Fruit fly (Drosophila melanogaster) whole organism, embryonic: ENCODE measurements around the gene Trl.

Experiments used
- Adf1 ChIP-seq: fragments of 200-800 bp; sonication (Bioruptor generic); IDR thresholded peaks from 2 replicates; pipeline ENCODE4 v1.3.6; 2022; ENCODE audit warnings: missing biosample characterization, missing genetic modification characterization
- Asciz ChIP-seq: fragments of 200-800 bp; sonication (Bioruptor generic); optimal IDR thresholded peaks from 2 replicates; lab custom pipeline; 2017; ENCODE audit warnings: missing biosample characterization, mild to moderate bottlenecking, missing genetic modification characterization, missing genetic modification reagents
- CG10543 ChIP-seq: fragments of 200-800 bp; sonication (Bioruptor generic); optimal IDR thresholded peaks from 3 replicates; lab custom pipeline; 2017; ENCODE audit warnings: missing biosample characterization, mild to moderate bottlenecking, missing genetic modification characterization, moderate library complexity
- CG10565 ChIP-seq: fragments of 200-800 bp; sonication (Bioruptor generic); optimal IDR thresholded peaks from 3 replicates; lab custom pipeline; 2016; ENCODE audit warnings: missing biosample characterization, mild to moderate bottlenecking, missing genetic modification characterization
- CG1233 ChIP-seq: fragments of 200-800 bp; sonication (Bioruptor generic); optimal IDR thresholded peaks from 4 replicates; lab custom pipeline; 2018; ENCODE audit warnings: missing biosample characterization, mild to moderate bottlenecking, missing genetic modification characterization
- CG13424 ChIP-seq: fragments of 200-800 bp; sonication (Bioruptor generic); optimal IDR thresholded peaks from 2 replicates; lab custom pipeline; 2019; ENCODE audit warnings: missing biosample characterization, mild to moderate bottlenecking, missing genetic modification characterization, moderate library complexity
- CG15011 ChIP-seq: fragments of 200-800 bp; sonication (Bioruptor generic); optimal IDR thresholded peaks from 3 replicates; lab custom pipeline; 2018; ENCODE audit warnings: missing biosample characterization, mild to moderate bottlenecking, missing genetic modification characterization
- CG15073 ChIP-seq: fragments of 200-800 bp; sonication (Bioruptor generic); optimal IDR thresholded peaks from 2 replicates; lab custom pipeline; 2016; ENCODE audit warnings: missing biosample characterization, missing genetic modification characterization
- CG15601 ChIP-seq: fragments of 200-800 bp; sonication (Bioruptor generic); optimal IDR thresholded peaks from 3 replicates; lab custom pipeline; 2019; ENCODE audit warnings: missing biosample characterization, mild to moderate bottlenecking, missing genetic modification characterization, moderate library complexity
- CG1647 ChIP-seq: fragments of 200-800 bp; sonication (Bioruptor generic); optimal IDR thresholded peaks from 3 replicates; lab custom pipeline; 2016; ENCODE audit warnings: missing biosample characterization, missing genetic modification characterization
- CG16779 ChIP-seq: fragments of 200-800 bp; sonication (Bioruptor generic); IDR thresholded peaks from 2 replicates; pipeline ENCODE4 v1.3.6; 2022; ENCODE audit warnings: missing biosample characterization, missing genetic modification characterization
- CG16863 ChIP-seq: fragments of 200-800 bp; sonication (Bioruptor generic); optimal IDR thresholded peaks from 3 replicates; lab custom pipeline; 2016; ENCODE audit warnings: missing biosample characterization, missing genetic modification characterization
- CG17361 ChIP-seq: fragments of 200-800 bp; sonication (Bioruptor generic); IDR thresholded peaks from 3 replicates; pipeline ENCODE4 v1.3.6; 2022; ENCODE audit warnings: missing biosample characterization, missing genetic modification characterization
- CG18011 ChIP-seq: fragments of 200-800 bp; sonication (Bioruptor generic); optimal IDR thresholded peaks from 2 replicates; lab custom pipeline; 2017; ENCODE audit warnings: missing biosample characterization, missing genetic modification characterization, mild to moderate bottlenecking, moderate library complexity, missing genotype
- CG1832 ChIP-seq: fragments of 200-800 bp; sonication (Bioruptor generic); optimal IDR thresholded peaks from 2 replicates; lab custom pipeline; 2017; ENCODE audit warnings: missing biosample characterization, mild to moderate bottlenecking, missing genetic modification characterization, inconsistent platforms
- CG34224 ChIP-seq: fragments of 200-800 bp; sonication (Bioruptor generic); IDR thresholded peaks from 3 replicates; pipeline ENCODE4 v1.3.6; 2022; ENCODE audit warnings: missing biosample characterization, missing genetic modification characterization; ENCODE audit not compliant: partially characterized antibody
- CG3995 ChIP-seq: fragments of 200-800 bp; sonication (Bioruptor generic); optimal IDR thresholded peaks from 3 replicates; lab custom pipeline; 2016; ENCODE audit warnings: missing biosample characterization, missing genetic modification characterization
- CG4820 ChIP-seq: fragments of 200-800 bp; sonication (Bioruptor generic); optimal IDR thresholded peaks from 3 replicates; lab custom pipeline; 2016; ENCODE audit warnings: missing biosample characterization, missing genetic modification characterization
- CG6683 ChIP-seq: fragments of 200-800 bp; sonication (Bioruptor generic); optimal IDR thresholded peaks from 2 replicates; lab custom pipeline; 2017; ENCODE audit warnings: missing biosample characterization, mild to moderate bottlenecking, missing genetic modification characterization, missing genetic modification reagents
- CG6813 ChIP-seq: fragments of 200-800 bp; sonication (Bioruptor generic); optimal IDR thresholded peaks from 2 replicates; lab custom pipeline; 2017; ENCODE audit warnings: missing biosample characterization, missing genetic modification characterization, mild to moderate bottlenecking, moderate library complexity, missing genetic modification reagents
- CG6854 ChIP-seq: fragments of 200-800 bp; sonication (Bioruptor generic); optimal IDR thresholded peaks from 3 replicates; lab custom pipeline; 2017; ENCODE audit warnings: missing biosample characterization, mild to moderate bottlenecking, missing genetic modification characterization
- CG7839 ChIP-seq: fragments of 200-800 bp; sonication (Bioruptor generic); optimal IDR thresholded peaks from 3 replicates; lab custom pipeline; 2018; ENCODE audit warnings: missing biosample characterization, mild to moderate bottlenecking, missing genetic modification characterization, moderate library complexity
- CG8388 ChIP-seq: fragments of 200-800 bp; sonication (Bioruptor generic); optimal IDR thresholded peaks from 2 replicates; lab custom pipeline; 2019; ENCODE audit warnings: missing biosample characterization, mild to moderate bottlenecking, missing genetic modification characterization, moderate library complexity
- CHES-1-like ChIP-seq: fragments of 200-800 bp; sonication (Bioruptor generic); optimal IDR thresholded peaks from 2 replicates; lab custom pipeline; 2016; ENCODE audit warnings: missing biosample characterization, missing genetic modification characterization
- CTCF ChIP-seq: fragments of 200-800 bp; sonication (Bioruptor generic); optimal IDR thresholded peaks from 2 replicates; lab custom pipeline; 2017; ENCODE audit warnings: missing biosample characterization, mild to moderate bottlenecking, missing genetic modification characterization, moderate library complexity
- CkIIα-i1 ChIP-seq: fragments of 200-800 bp; sonication (Bioruptor generic); IDR thresholded peaks from 2 replicates; pipeline ENCODE4 v1.3.6; 2022; ENCODE audit warnings: missing biosample characterization, missing genetic modification characterization
- Ets97D ChIP-seq: fragments of 200-800 bp; sonication (Bioruptor generic); optimal IDR thresholded peaks from 3 replicates; lab custom pipeline; 2016; ENCODE audit warnings: missing biosample characterization, missing genetic modification characterization
- Gsc ChIP-seq: fragments of 200-800 bp; sonication (Bioruptor generic); IDR thresholded peaks from 2 replicates; pipeline ENCODE4 v1.3.6; 2022; ENCODE audit warnings: missing biosample characterization, missing genetic modification characterization
- Hey ChIP-seq: fragments of 200-800 bp; sonication (Bioruptor generic); optimal IDR thresholded peaks from 3 replicates; lab custom pipeline; 2018; ENCODE audit warnings: missing biosample characterization, mild to moderate bottlenecking, missing genetic modification characterization
- Hmx ChIP-seq: fragments of 200-800 bp; sonication (Bioruptor generic); optimal IDR thresholded peaks from 2 replicates; lab custom pipeline; 2016; ENCODE audit warnings: missing biosample characterization, missing genetic modification characterization
- Hr78 ChIP-seq, 2 experiments: fragments of 200-800 bp in 1 of 2; fragments of >200 bp in 1 of 2; sonication (Bioruptor generic) in 1 of 2; optimal IDR thresholded peaks; 2 replicates each; lab custom pipeline; 2017 to 2019; ENCODE audit warnings: missing biosample characterization in 2 of 2, missing genetic modification characterization in 2 of 2, mild to moderate bottlenecking in 1 of 2, moderate library complexity in 1 of 2
- Mad ChIP-seq: fragments of 200-800 bp; sonication (Bioruptor generic); optimal IDR thresholded peaks from 2 replicates; lab custom pipeline; 2016; ENCODE audit warnings: missing biosample characterization, missing genetic modification characterization
- Mrtf ChIP-seq: fragments of 200-800 bp; sonication (Bioruptor generic); IDR thresholded peaks from 3 replicates; pipeline ENCODE4 v1.3.6; 2022; ENCODE audit warnings: missing biosample characterization, missing genetic modification characterization
- Oaz ChIP-seq: fragments of 200-800 bp; sonication (Bioruptor generic); IDR thresholded peaks from 2 replicates; pipeline ENCODE4 v1.3.6; 2022; ENCODE audit warnings: missing biosample characterization, missing genetic modification characterization
- Oli ChIP-seq: fragments of 200-800 bp; sonication (Bioruptor generic); optimal IDR thresholded peaks from 2 replicates; lab custom pipeline; 2018; ENCODE audit warnings: missing biosample characterization, mild to moderate bottlenecking, missing genetic modification characterization, moderate library complexity
- Pdp1 ChIP-seq, 2 experiments: fragments of 200-800 bp; sonication (Bioruptor generic); optimal IDR thresholded peaks; 3 replicates each; lab custom pipeline; 2016; ENCODE audit warnings: missing biosample characterization in 2 of 2, missing genetic modification characterization in 2 of 2, mild to moderate bottlenecking in 1 of 2, moderate library complexity in 1 of 2
- bbx ChIP-seq: fragments of 200-800 bp; sonication (Bioruptor generic); IDR thresholded peaks from 2 replicates; pipeline ENCODE4 v1.3.6; 2022; ENCODE audit warnings: missing biosample characterization, missing genetic modification characterization; ENCODE audit not compliant: partially characterized antibody
- cato ChIP-seq: fragments of 200-800 bp; sonication (Bioruptor generic); optimal IDR thresholded peaks from 2 replicates; lab custom pipeline; 2016; ENCODE audit warnings: missing biosample characterization, missing genetic modification characterization, borderline replicate concordance
- dm ChIP-seq: fragments of 200-800 bp; sonication (Bioruptor generic); optimal IDR thresholded peaks from 3 replicates; lab custom pipeline; 2016; ENCODE audit warnings: missing biosample characterization, missing genetic modification characterization
- dpn ChIP-seq, 2 experiments: fragments of 200-800 bp; sonication (Bioruptor generic); optimal IDR thresholded peaks; 3 replicates each; lab custom pipeline; 2016; ENCODE audit warnings: missing biosample characterization in 2 of 2, missing genetic modification characterization in 2 of 2
- emc ChIP-seq: fragments of 200-800 bp; sonication (Bioruptor generic); optimal IDR thresholded peaks from 2 replicates; lab custom pipeline; 2016; ENCODE audit warnings: missing biosample characterization, missing genetic modification characterization
- en ChIP-seq: fragments of 200-800 bp; sonication (Bioruptor generic); optimal IDR thresholded peaks from 2 replicates; lab custom pipeline; 2016; ENCODE audit warnings: missing biosample characterization, missing genetic modification characterization
- grn ChIP-seq: fragments of 200-800 bp; sonication (Bioruptor generic); optimal IDR thresholded peaks from 3 replicates; lab custom pipeline; 2017; ENCODE audit warnings: missing biosample characterization, missing genetic modification characterization
- insv ChIP-seq, 2 experiments: fragments of 200-800 bp; sonication (Bioruptor generic); optimal IDR thresholded peaks; 3 replicates each; lab custom pipeline; 2016 to 2018; ENCODE audit warnings: missing biosample characterization in 2 of 2, missing genetic modification characterization in 2 of 2
- klu ChIP-seq: fragments of 200-800 bp; sonication (Bioruptor generic); IDR thresholded peaks from 2 replicates; pipeline ENCODE4 v1.3.6; 2022; ENCODE audit warnings: missing biosample characterization, missing genetic modification characterization
- nau ChIP-seq: fragments of 200-800 bp; sonication (Bioruptor generic); optimal IDR thresholded peaks from 3 replicates; lab custom pipeline; 2017; ENCODE audit warnings: missing biosample characterization, mild to moderate bottlenecking, missing genetic modification characterization, missing genetic modification reagents
- phol ChIP-seq: fragments of 200-800 bp; sonication (Bioruptor generic); optimal IDR thresholded peaks from 3 replicates; lab custom pipeline; 2018; ENCODE audit warnings: missing biosample characterization, mild to moderate bottlenecking, missing genetic modification characterization, moderate library complexity
- sens-2 ChIP-seq: fragments of 200-800 bp; sonication (Bioruptor generic); IDR thresholded peaks from 2 replicates; pipeline ENCODE4 v1.3.6; 2022; ENCODE audit warnings: missing biosample characterization, missing genetic modification characterization
- slou ChIP-seq: fragments of 200-800 bp; sonication (Bioruptor generic); optimal IDR thresholded peaks from 3 replicates; lab custom pipeline; 2016; ENCODE audit warnings: missing biosample characterization, missing genetic modification characterization
- slp2 ChIP-seq: fragments of 200-800 bp; sonication (Bioruptor generic); optimal IDR thresholded peaks from 2 replicates; lab custom pipeline; 2016; ENCODE audit warnings: missing biosample characterization, missing genetic modification characterization
- tup ChIP-seq: fragments of 200-800 bp; sonication (Bioruptor generic); optimal IDR thresholded peaks from 2 replicates; lab custom pipeline; 2016; ENCODE audit warnings: missing biosample characterization, mild to moderate bottlenecking, missing genetic modification characterization, moderate library complexity
- unc-4 ChIP-seq: fragments of 200-800 bp; sonication (Bioruptor generic); IDR thresholded peaks from 2 replicates; pipeline ENCODE4 v1.3.6; 2022; ENCODE audit warnings: missing biosample characterization, missing genetic modification characterization; ENCODE audit not compliant: partially characterized antibody

The Trl gene

dm6 chr3L:14780187-14780586, 19.3 kb upstream of the Trl start (continued):
- TF ChIP-seq CG1233 (GFP tag; lab: Kevin White, UChicago), result peak; percentile 44
- no peak for TF ChIP-seq emc (GFP tag; lab: Kevin White, UChicago)
- TF ChIP-seq CG3995 (GFP tag; lab: Kevin White, UChicago), result no peak
- peak; percentile 3 for TF ChIP-seq CG16863
- TF ChIP-seq Hr78 (GFP tag; optimal IDR thresholded peaks at IDR 0.05; lab: Kevin White, UChicago), result no peak
- no peak for TF ChIP-seq unc-4
- TF ChIP-seq dpn (GFP tag; optimal IDR thresholded peaks at IDR 0.05; lab: Kevin White, UChicago), result no peak
- TF ChIP-seq cato, result no peak
- TF ChIP-seq Mad (GFP tag; lab: Kevin White, UChicago), result no peak
- TF ChIP-seq CG6683, result no peak
- TF ChIP-seq CG1647 (GFP tag; lab: Kevin White, UChicago), result no peak
- no peak for TF ChIP-seq Gsc (GFP tag; lab: Robert Waterston, UW)
- TF ChIP-seq sens-2 (GFP tag; lab: Robert Waterston, UW), result no peak
- TF ChIP-seq slp2 (GFP tag; lab: Kevin White, UChicago), result no peak
- peak; percentile 54 for TF ChIP-seq CG15011 (GFP tag; lab: Kevin White, UChicago)
- TF ChIP-seq CG16779, result no peak
- TF ChIP-seq CG4820 (GFP tag; lab: Kevin White, UChicago), result no peak
- TF ChIP-seq nau, result no peak
- TF ChIP-seq CG17361, result no peak
- no peak for TF ChIP-seq CG15073 (GFP tag; lab: Kevin White, UChicago)
- no peak for TF ChIP-seq phol (tag; lab: Kevin White, UChicago)
- TF ChIP-seq CG10565 (GFP tag; lab: Kevin White, UChicago), result no peak
- peak; percentile 64 for TF ChIP-seq CG6813
- TF ChIP-seq klu (GFP tag; lab: Robert Waterston, UW), result no peak
- peak; percentile 66 for TF ChIP-seq CG15601
- TF ChIP-seq Hmx, result no peak
- TF ChIP-seq grn (GFP tag; lab: Kevin White, UChicago), result no peak
- TF ChIP-seq CG6854 (GFP tag; lab: Kevin White, UChicago), result no peak
- peak; percentile 38 for TF ChIP-seq Hey (tag; lab: Kevin White, UChicago)
- TF ChIP-seq CG7839 (tag; lab: Kevin White, UChicago), result no peak
- no peak for TF ChIP-seq slou (GFP tag; lab: Kevin White, UChicago)
- TF ChIP-seq tup, result peak; percentile 18
- TF ChIP-seq Adf1 (GFP tag; lab: Robert Waterston, UW), result no peak
- TF ChIP-seq Asciz (GFP tag; lab: Kevin White, UChicago), result peak; percentile 29
- TF ChIP-seq bbx (GFP tag; lab: Robert Waterston, UW), result no peak
- TF ChIP-seq CG34224 (GFP tag; lab: Robert Waterston, UW), result no peak
- no peak for TF ChIP-seq CTCF (GFP tag; lab: Kevin White, UChicago)
- no peak for TF ChIP-seq CG18011 (GFP tag; lab: Kevin White, UChicago)
- no peak for TF ChIP-seq CG1832 (GFP tag; lab: Kevin White, UChicago)
- no peak for TF ChIP-seq CkIIα-i1 (GFP tag; lab: Robert Waterston, UW)
- no peak for TF ChIP-seq dm (GFP tag; lab: Kevin White, UChicago)
- TF ChIP-seq insv (GFP tag; optimal IDR thresholded peaks at IDR 0.05; lab: Kevin White, UChicago), result no peak
- peak; percentile 13 for TF ChIP-seq CG13424 (tag; lab: Kevin White, UChicago)
- TF ChIP-seq Pdp1 (GFP tag; optimal IDR thresholded peaks at IDR 0.05; lab: Kevin White, UChicago), result no peak
- no peak for TF ChIP-seq Oli (tag; lab: Kevin White, UChicago)
- peak; percentile 20 for TF ChIP-seq CHES-1-like (GFP tag; lab: Kevin White, UChicago)
- no peak for TF ChIP-seq en (GFP tag; lab: Kevin White, UChicago)
- no peak for TF ChIP-seq Oaz (GFP tag; lab: Robert Waterston, UW)
- TF ChIP-seq Ets97D (GFP tag; lab: Kevin White, UChicago), result no peak
- TF ChIP-seq Mrtf, result no peak
- TF ChIP-seq CG10543 (GFP tag; lab: Kevin White, UChicago), result no peak
- no peak for TF ChIP-seq CG8388
